Worm (Caenorhabditis elegans) whole organism, midembryonic: Measurements from ENCODE around the gene snu-23.

Experiments used
- T22C8.4 ChIP-seq: fragments of 200-800 bp; sonication (Bioruptor generic); IDR thresholded peaks from 2 replicates; pipeline ENCODE4 v1.3.6; 2022; ENCODE audit warnings: missing genetic modification characterization, missing compliant biosample characterization
- cog-1 ChIP-seq: sonication (generic microtip); optimal IDR thresholded peaks from 2 replicates; lab custom pipeline; 2016; ENCODE audit warnings: missing genetic modification characterization, missing compliant biosample characterization
- flt-1 ChIP-seq: fragments of 200-800 bp; sonication (Bioruptor generic); IDR thresholded peaks from 2 replicates; pipeline ENCODE4 v1.3.6; 2022; ENCODE audit warnings: missing genetic modification characterization, missing compliant biosample characterization
- klf-2 ChIP-seq: fragments of 200-800 bp; sonication (Bioruptor generic); conservative IDR thresholded peaks from 2 replicates; pipeline ENCODE4 v1.3.6; 2022; ENCODE audit warnings: missing genetic modification reagents, missing genetic modification characterization, missing compliant biosample characterization
- med-1 ChIP-seq: sonication (generic microtip); optimal IDR thresholded peaks from 2 replicates; lab custom pipeline; 2017; ENCODE audit warnings: missing genetic modification characterization, mild to moderate bottlenecking, missing compliant biosample characterization, antibody characterized with exemption, missing genetic modification reagents; ENCODE audit not compliant: insufficient read depth
- ref-1 ChIP-seq: fragments of 200-800 bp; sonication (Bioruptor generic); conservative IDR thresholded peaks from 2 replicates; pipeline ENCODE4 v1.3.6; 2022; ENCODE audit warnings: missing genetic modification reagents, missing genetic modification characterization, missing compliant biosample characterization
- tab-1 ChIP-seq: fragments of 200-800 bp; sonication (Bioruptor generic); IDR thresholded peaks from 2 replicates; pipeline ENCODE4 v1.3.6; 2022; ENCODE audit warnings: missing genetic modification characterization, missing compliant biosample characterization
- ztf-23 ChIP-seq: fragments of 200-800 bp; sonication (Bioruptor generic); IDR thresholded peaks from 2 replicates; pipeline ENCODE4 v1.3.6; 2022; ENCODE audit warnings: missing genetic modification reagents, missing genetic modification characterization, missing compliant biosample characterization
- ztf-29 ChIP-seq: fragments of 200-800 bp; sonication (Bioruptor generic); IDR thresholded peaks from 2 replicates; pipeline ENCODE4 v1.3.6; 2022; ENCODE audit warnings: missing genetic modification reagents, missing genetic modification characterization, missing compliant biosample characterization

Gene snu-23

ce11 chrIII:7763503-7763902 is 6.4 kb downstream of the snu-23 start, which contains the start of gene mtx-2:
TSS of gene mtx-2 (minus strand) at chrIII:7763603.
- TF ChIP-seq tab-1 (no peak), ref-1 (GFP tag; lab: Robert Waterston, UW) (no peak), med-1 (no peak), ztf-29 (no peak), flt-1 (no peak), cog-1 (no peak), ztf-23 (GFP tag; lab: Robert Waterston, UW) (no peak), klf-2 (GFP tag; lab: Robert Waterston, UW) (no peak)

- TF ChIP-seq tab-1 (no peak), flt-1 (no peak), cog-1 (no peak), ztf-29 (no peak), med-1 (no peak), ref-1 (GFP tag; lab: Robert Waterston, UW) (no peak), klf-2 (GFP tag; lab: Robert Waterston, UW) (no peak)
These were observed 7.7 kb downstream of the snu-23 start for ce11 chrIII:7762250-7762649.

- TF ChIP-seq med-1 (no peak), tab-1 (no peak), ztf-23 (GFP tag; lab: Robert Waterston, UW) (no peak), flt-1 (no peak), ztf-29 (no peak), T22C8.4 (GFP tag; lab: Robert Waterston, UW) (no peak), klf-2 (GFP tag; lab: Robert Waterston, UW) (no peak), ref-1 (GFP tag; lab: Robert Waterston, UW) (no peak), cog-1 (no peak)
These were observed 11.4 kb downstream of the snu-23 start, which contains the start of gene pcp-1 for ce11 chrIII:7758562-7758961. TSS of gene pcp-1 (plus strand) at chrIII:7758903.

ce11 chrIII:7754348-7754747 is 15.6 kb downstream of the snu-23 start, which contains the start of gene cdh-3:
TSS of gene cdh-3 (minus strand) at chrIII:7754448.
- no peak for TF ChIP-seq ztf-23 (GFP tag; lab: Robert Waterston, UW)
- TF ChIP-seq cog-1 = no peak

- no peak for TF ChIP-seq ztf-23 (GFP tag; lab: Robert Waterston, UW)
- TF ChIP-seq ztf-29 = no peak
- TF ChIP-seq ref-1 (GFP tag; lab: Robert Waterston, UW) = no peak
- no peak for TF ChIP-seq cog-1
- no peak for TF ChIP-seq med-1
- TF ChIP-seq tab-1 = no peak
- no peak for TF ChIP-seq klf-2 (GFP tag; lab: Robert Waterston, UW)
These were observed 26.7 kb downstream of the snu-23 start for ce11 chrIII:7743183-7743582.

- TF ChIP-seq tab-1 (no peak), T22C8.4 (GFP tag; lab: Robert Waterston, UW) (no peak), ztf-29 (no peak), flt-1 (no peak), ztf-23 (GFP tag; lab: Robert Waterston, UW) (no peak), ref-1 (GFP tag; lab: Robert Waterston, UW) (no peak)
These were observed 32.2 kb downstream of the snu-23 start for ce11 chrIII:7737646-7738258.

ce11 chrIII:7736806-7737205 is 33.1 kb downstream of the snu-23 start:
- TF ChIP-seq ztf-29 (no peak), med-1 (no peak), cog-1 (no peak), klf-2 (GFP tag; lab: Robert Waterston, UW) (no peak), ztf-23 (GFP tag; lab: Robert Waterston, UW) (no peak), T22C8.4 (GFP tag; lab: Robert Waterston, UW) (no peak)

ce11 chrIII:7736003-7736402 is 33.9 kb downstream of the snu-23 start:
- TF ChIP-seq cog-1 (no peak), klf-2 (GFP tag; lab: Robert Waterston, UW) (no peak), ref-1 (GFP tag; lab: Robert Waterston, UW) (no peak), tab-1 (no peak), flt-1 (no peak), ztf-29 (no peak), T22C8.4 (GFP tag; lab: Robert Waterston, UW) (no peak), med-1 (no peak), ztf-23 (GFP tag; lab: Robert Waterston, UW) (no peak)

- TF ChIP-seq cog-1 (peak; percentile 23), med-1 (no peak)
These were observed 35.8 kb downstream of the snu-23 start for ce11 chrIII:7734105-7734504.

- no peak for TF ChIP-seq ztf-29
- no peak for TF ChIP-seq med-1
- TF ChIP-seq flt-1 = peak; percentile 25; the same call in 1 of the 2 replicates
- no peak for TF ChIP-seq tab-1
- 0 out of 2 replicates have a peak, but pooled peaks have one; percentile 46 for TF ChIP-seq ztf-23 (GFP tag; lab: Robert Waterston, UW)
- TF ChIP-seq ref-1 (GFP tag; lab: Robert Waterston, UW) = no peak
- TF ChIP-seq T22C8.4 (GFP tag; lab: Robert Waterston, UW) = no peak
- TF ChIP-seq cog-1 = no peak
- no peak for TF ChIP-seq klf-2 (GFP tag; lab: Robert Waterston, UW)
These were observed 36.4 kb downstream of the snu-23 start for ce11 chrIII:7733563-7733962.

- TF ChIP-seq med-1 = no peak
- no peak for TF ChIP-seq ztf-23 (GFP tag; lab: Robert Waterston, UW)
- no peak for TF ChIP-seq klf-2 (GFP tag; lab: Robert Waterston, UW)
- no peak for TF ChIP-seq ref-1 (GFP tag; lab: Robert Waterston, UW)
- no peak for TF ChIP-seq cog-1
- TF ChIP-seq T22C8.4 (GFP tag; lab: Robert Waterston, UW) = no peak
- TF ChIP-seq flt-1 = no peak
- no peak for TF ChIP-seq tab-1
- TF ChIP-seq ztf-29 = no peak
These were observed 38.8 kb downstream of the snu-23 start for ce11 chrIII:7731085-7731484.
